Fruit fly (Drosophila melanogaster) whole organism, adult: Measurements from ENCODE around the gene KLHL18.

ENCODE experiments used
- CG12768 ChIP-seq: fragments of 200-800 bp; sonication (Bioruptor generic); optimal IDR thresholded peaks from 2 replicates; lab custom pipeline; 2017; ENCODE audit warnings: missing biosample characterization, missing genetic modification characterization, mild to moderate bottlenecking, moderate library complexity, missing genetic modification reagents
- CG14711 ChIP-seq: fragments of 200-800 bp; sonication (Bioruptor generic); optimal IDR thresholded peaks from 2 replicates; lab custom pipeline; 2018; ENCODE audit warnings: missing biosample characterization, mild to moderate bottlenecking, missing genetic modification characterization, moderate library complexity
- CG1620 ChIP-seq: fragments of 200-800 bp; sonication (Bioruptor generic); optimal IDR thresholded peaks from 2 replicates; lab custom pipeline; 2016; ENCODE audit warnings: missing biosample characterization, missing genetic modification characterization
- CG7045 ChIP-seq: fragments of 200-800 bp; sonication (Bioruptor generic); optimal IDR thresholded peaks from 2 replicates; lab custom pipeline; 2017; ENCODE audit warnings: missing biosample characterization, mild to moderate bottlenecking, missing genetic modification characterization
- Hr96 ChIP-seq: fragments of 200-800 bp; sonication (Bioruptor generic); optimal IDR thresholded peaks from 2 replicates; lab custom pipeline; 2016; ENCODE audit warnings: missing biosample characterization, missing genetic modification characterization
- bab1 ChIP-seq: fragments of 200-800 bp; sonication (Bioruptor generic); optimal IDR thresholded peaks from 3 replicates; lab custom pipeline; 2019; ENCODE audit warnings: missing biosample characterization, mild to moderate bottlenecking, missing genetic modification characterization, moderate library complexity
- kay ChIP-seq: fragments of 200-800 bp; sonication (Bioruptor generic); peaks from one replicate; lab custom pipeline; 2016; ENCODE audit warnings: missing biosample characterization, missing genetic modification characterization, borderline replicate concordance
- ovo ChIP-seq: fragments of 200-800 bp; sonication (Bioruptor generic); optimal IDR thresholded peaks from 2 replicates; lab custom pipeline; 2016; ENCODE audit warnings: missing biosample characterization, missing genetic modification characterization
- pad ChIP-seq: fragments of 200-800 bp; sonication (Bioruptor generic); optimal IDR thresholded peaks from 3 replicates; lab custom pipeline; 2017; ENCODE audit warnings: missing biosample characterization, missing genetic modification characterization, mild to moderate bottlenecking, moderate library complexity, missing genetic modification reagents
- tj ChIP-seq: fragments of 200-800 bp; sonication (Bioruptor generic); optimal IDR thresholded peaks from 3 replicates; lab custom pipeline; 2017; ENCODE audit warnings: missing biosample characterization, mild to moderate bottlenecking, missing genetic modification characterization, moderate library complexity
- toe ChIP-seq: fragments of 200-800 bp; sonication (Bioruptor generic); optimal IDR thresholded peaks from 2 replicates; lab custom pipeline; 2016; ENCODE audit warnings: missing biosample characterization, missing genetic modification characterization

- TF ChIP-seq CG7045 (GFP tag; lab: Kevin White, UChicago) (no peak), tj (GFP tag; lab: Kevin White, UChicago) (no peak), CG12768 (GFP tag; lab: Kevin White, UChicago) (no peak), bab1 (GFP tag; lab: Kevin White, UChicago) (no peak), Hr96 (GFP tag; lab: Kevin White, UChicago) (no peak), toe (GFP tag; lab: Kevin White, UChicago) (no peak), pad (GFP tag; lab: Kevin White, UChicago) (no peak), ovo (GFP tag; lab: Kevin White, UChicago) (no peak), kay (GFP tag; lab: Kevin White, UChicago) (no peak), CG1620 (GFP tag; lab: Kevin White, UChicago) (no peak), CG14711 (no peak)
These were observed 4.8 kb downstream of the KLHL18 start, which contains the start of gene Tk for dm6 chr3R:12005417-12005816.
